Worm (Caenorhabditis elegans) whole organism, midembryonic: ENCODE measurements around the gene unc-43.

Experiments
- T22C8.4 ChIP-seq: fragments of 200-800 bp; sonication (Bioruptor generic); IDR thresholded peaks from 2 replicates; pipeline ENCODE4 v1.3.6; 2022; ENCODE audit warnings: missing genetic modification characterization, missing compliant biosample characterization
- cog-1 ChIP-seq: sonication (generic microtip); optimal IDR thresholded peaks from 2 replicates; lab custom pipeline; 2016; ENCODE audit warnings: missing genetic modification characterization, missing compliant biosample characterization
- flt-1 ChIP-seq: fragments of 200-800 bp; sonication (Bioruptor generic); IDR thresholded peaks from 2 replicates; pipeline ENCODE4 v1.3.6; 2022; ENCODE audit warnings: missing genetic modification characterization, missing compliant biosample characterization
- klf-2 ChIP-seq: fragments of 200-800 bp; sonication (Bioruptor generic); conservative IDR thresholded peaks from 2 replicates; pipeline ENCODE4 v1.3.6; 2022; ENCODE audit warnings: missing genetic modification reagents, missing genetic modification characterization, missing compliant biosample characterization
- med-1 ChIP-seq: sonication (generic microtip); optimal IDR thresholded peaks from 2 replicates; lab custom pipeline; 2017; ENCODE audit warnings: missing genetic modification characterization, mild to moderate bottlenecking, missing compliant biosample characterization, antibody characterized with exemption, missing genetic modification reagents; ENCODE audit not compliant: insufficient read depth
- ref-1 ChIP-seq: fragments of 200-800 bp; sonication (Bioruptor generic); conservative IDR thresholded peaks from 2 replicates; pipeline ENCODE4 v1.3.6; 2022; ENCODE audit warnings: missing genetic modification reagents, missing genetic modification characterization, missing compliant biosample characterization
- tab-1 ChIP-seq: fragments of 200-800 bp; sonication (Bioruptor generic); IDR thresholded peaks from 2 replicates; pipeline ENCODE4 v1.3.6; 2022; ENCODE audit warnings: missing genetic modification characterization, missing compliant biosample characterization
- ztf-23 ChIP-seq: fragments of 200-800 bp; sonication (Bioruptor generic); IDR thresholded peaks from 2 replicates; pipeline ENCODE4 v1.3.6; 2022; ENCODE audit warnings: missing genetic modification reagents, missing genetic modification characterization, missing compliant biosample characterization
- ztf-29 ChIP-seq: fragments of 200-800 bp; sonication (Bioruptor generic); IDR thresholded peaks from 2 replicates; pipeline ENCODE4 v1.3.6; 2022; ENCODE audit warnings: missing genetic modification reagents, missing genetic modification characterization, missing compliant biosample characterization

The unc-43 gene

ce11 chrIV:10277716-10278115 is 72.3 kb downstream of the unc-43 start, which contains the start of gene Y43C5A.4:
TSS of gene Y43C5A.4 (plus strand) at chrIV:10278016.
- TF ChIP-seq ztf-23 (GFP tag; lab: Robert Waterston, UW): no peak
- TF ChIP-seq ref-1: no peak
- TF ChIP-seq tab-1 (GFP tag; lab: Robert Waterston, UW): no peak
- no peak for TF ChIP-seq ztf-29 (GFP tag; lab: Robert Waterston, UW)
- TF ChIP-seq med-1 (GFP tag; lab: Kevin White, UChicago): no peak
- TF ChIP-seq cog-1 (tag; lab: Kevin White, UChicago): no peak
- no peak for TF ChIP-seq flt-1 (GFP tag; lab: Robert Waterston, UW)

- TF ChIP-seq cog-1 (tag; lab: Kevin White, UChicago) (no peak), flt-1 (GFP tag; lab: Robert Waterston, UW) (no peak), ztf-29 (GFP tag; lab: Robert Waterston, UW) (no peak), tab-1 (GFP tag; lab: Robert Waterston, UW) (no peak), med-1 (GFP tag; lab: Kevin White, UChicago) (no peak)
These were observed 73.1 kb downstream of the unc-43 start, which contains the start of gene Y43C5A.7 for ce11 chrIV:10276960-10277359. TSS of gene Y43C5A.7 (plus strand) at chrIV:10277260.

DNA sequence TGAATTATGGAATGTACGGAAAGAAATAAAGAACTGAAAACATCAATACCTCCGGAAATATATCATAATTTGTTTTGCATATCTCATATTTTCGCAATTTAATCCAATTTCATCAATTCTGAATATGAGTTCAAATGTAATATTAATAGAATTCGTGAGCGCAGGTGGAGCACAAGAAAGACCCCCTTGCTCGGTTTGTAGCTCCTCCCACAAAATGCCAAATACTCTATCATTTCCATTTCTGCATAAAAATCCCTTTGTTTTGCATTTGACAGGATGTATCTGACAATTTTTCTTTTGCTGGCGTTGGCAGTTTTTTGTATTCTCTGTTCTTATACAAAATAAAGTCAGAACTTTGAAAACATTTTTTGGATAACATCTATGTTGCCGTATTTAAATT is 75.0 kb downstream of the unc-43 start:
- TF ChIP-seq flt-1 (GFP tag; lab: Robert Waterston, UW) (no peak), ztf-29 (GFP tag; lab: Robert Waterston, UW) (no peak), tab-1 (GFP tag; lab: Robert Waterston, UW) (no peak), ref-1 (no peak), ztf-23 (GFP tag; lab: Robert Waterston, UW) (no peak), klf-2 (GFP tag; lab: Robert Waterston, UW) (no peak), T22C8.4 (GFP tag; lab: Robert Waterston, UW) (no peak), med-1 (GFP tag; lab: Kevin White, UChicago) (no peak), cog-1 (tag; lab: Kevin White, UChicago) (no peak)
